Worm (Caenorhabditis elegans): ENCODE measurements around the gene vha-17.

DNA sequence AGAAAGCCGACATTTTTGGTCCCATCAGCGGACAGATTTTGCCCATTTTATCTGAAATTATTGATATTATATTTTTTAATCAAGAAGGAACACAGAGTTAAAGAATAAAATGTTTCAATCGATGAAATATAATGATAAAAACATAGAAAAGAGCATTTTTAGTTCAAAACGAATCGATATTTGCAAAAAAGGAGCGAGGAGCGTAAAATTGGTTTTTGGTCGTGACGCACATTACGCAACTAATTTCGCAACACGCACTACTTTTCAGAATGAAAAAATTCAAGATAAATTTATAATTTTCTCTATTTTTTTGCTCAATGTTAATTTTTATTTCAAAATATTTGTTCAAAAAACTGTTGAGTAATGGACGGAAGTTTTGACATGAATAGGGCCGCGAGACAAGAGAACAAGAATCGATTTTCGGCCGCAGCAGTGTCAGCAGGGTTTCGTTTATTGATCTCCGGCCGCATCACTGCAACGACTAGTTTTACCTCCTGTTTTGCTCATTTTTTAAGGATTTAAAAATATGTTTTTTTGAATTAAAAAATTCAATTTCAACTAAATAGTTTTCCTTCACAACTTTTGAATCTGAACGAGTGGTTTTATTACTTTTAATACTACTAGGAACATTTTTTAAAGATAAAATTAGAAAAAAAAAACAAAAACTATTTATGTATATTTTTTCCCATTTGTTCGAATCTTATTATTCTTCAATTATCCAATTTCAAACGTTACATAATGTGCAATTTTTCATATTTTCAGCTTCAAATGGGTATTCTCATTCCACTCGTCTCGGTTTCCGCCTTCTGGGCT lies at the start of gene vha-17, which contains the start of gene F49C12.12:
- TF ChIP-seq ztf-23 (GFP tag; IDR thresholded peaks at IDR 0.05) (no peak), cog-1 (tag; optimal IDR thresholded peaks at IDR 0.05) (no peak), T22C8.4 (GFP tag; IDR thresholded peaks at IDR 0.05) (0 out of 2 replicates have a peak, but pooled peaks have one; percentile 46), flt-1 (GFP tag; IDR thresholded peaks at IDR 0.05) (no peak)

Data from whole organism, midembryonic.